Fruit fly (Drosophila melanogaster): ENCODE data around the gene bchs.

dm6 chr2L:5885702-5886101 lies 21.3 kb upstream of the bchs start, which contains the start of gene CG9029:
- no peak for TF ChIP-seq CG8301 (tag; optimal IDR thresholded peaks at IDR 0.05)
- no peak for TF ChIP-seq D1 (tag; optimal IDR thresholded peaks at IDR 0.05)
- TF ChIP-seq gl (tag; optimal IDR thresholded peaks at IDR 0.05), result no peak
- TF ChIP-seq CG4496 (GFP tag; IDR thresholded peaks at IDR 0.05), result no peak
- TF ChIP-seq EcR (GFP tag; optimal IDR thresholded peaks at IDR 0.05), result no peak
- TF ChIP-seq CG15710 (tag; optimal IDR thresholded peaks at IDR 0.05), result no peak
- TF ChIP-seq CG12605 (GFP tag; IDR thresholded peaks at IDR 0.05), result no peak
- TF ChIP-seq CG14655 (GFP tag; optimal IDR thresholded peaks at IDR 0.05), result no peak
- TF ChIP-seq CG8159 (tag; optimal IDR thresholded peaks at IDR 0.05), result no peak
